Worm (Caenorhabditis elegans): ENCODE measurements around the gene C33F10.1.

ce11 chrII:4855489-4855888 is 20.7 kb downstream of the C33F10.1 start:
- no peak for TF ChIP-seq scrt-1 (GFP tag; IDR thresholded peaks at IDR 0.05)
- no peak for TF ChIP-seq ama-1 (optimal IDR thresholded peaks at IDR 0.05)
- no peak for TF ChIP-seq ets-7 (tag; optimal IDR thresholded peaks at IDR 0.05)
- TF ChIP-seq tra-4 (tag; optimal IDR thresholded peaks at IDR 0.05), result no peak
- no peak for TF ChIP-seq hnd-1 (tag; optimal IDR thresholded peaks at IDR 0.05)
- no peak for TF ChIP-seq pes-1 (GFP tag; IDR thresholded peaks at IDR 0.05)
- TF ChIP-seq aly-1 (tag; optimal IDR thresholded peaks at IDR 0.05), result no peak
- no peak for TF ChIP-seq hmbx-1 (tag; optimal IDR thresholded peaks at IDR 0.05)
- no peak for TF ChIP-seq hmg-4 (GFP tag; optimal IDR thresholded peaks at IDR 0.05)
- TF ChIP-seq sea-1 (GFP tag; conservative IDR thresholded peaks at IDR 0.05), result no peak
